Worm (Caenorhabditis elegans): ENCODE results near the gene kynu-1.
A peak's percentile ranks its signal among the peaks of the same experiment; 100 is the strongest.

ce11 chrX:6128225-6128686 lies 19.1 kb upstream of the kynu-1 start, which contains the start of gene C15H9.9:
- no peak for TF ChIP-seq W03F9.2 (tag; optimal IDR thresholded peaks at IDR 0.05)
- peak; percentile 54 for TF ChIP-seq him-1 (tag; optimal IDR thresholded peaks at IDR 0.05)
